Fruit fly (Drosophila melanogaster): ENCODE measurements around the gene APC7.
A peak's percentile ranks its signal among the peaks of the same experiment; 100 is the strongest.

DNA sequence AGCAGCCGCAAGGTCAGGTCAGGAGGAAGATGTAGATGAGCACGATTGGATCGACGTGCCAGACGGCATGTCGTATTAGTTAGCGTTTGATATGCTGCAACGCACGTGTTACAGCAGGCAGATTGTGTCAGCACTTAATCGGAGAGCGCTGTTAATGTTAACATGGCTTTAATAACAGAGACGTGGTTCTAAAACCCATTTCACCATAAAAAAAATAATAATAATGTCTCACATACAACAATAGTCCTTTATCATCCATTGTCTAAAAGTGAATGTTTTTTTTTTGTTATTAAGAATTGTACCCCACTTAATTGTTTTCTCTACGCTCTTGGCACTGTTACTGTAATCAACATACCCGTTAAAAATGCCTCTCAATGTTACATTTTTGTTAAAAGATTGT lies 2.3 kb downstream of the APC7 start:
- peak; percentile 89 for TF ChIP-seq fru (GFP tag; optimal IDR thresholded peaks at IDR 0.05)
- TF ChIP-seq Hnf4 (GFP tag; optimal IDR thresholded peaks at IDR 0.05), result no peak
- TF ChIP-seq psq (GFP tag; optimal IDR thresholded peaks at IDR 0.05), result no peak
- peak; percentile 90 for TF ChIP-seq sage (GFP tag; optimal IDR thresholded peaks at IDR 0.05)
- TF ChIP-seq Hr78 (GFP tag; optimal IDR thresholded peaks at IDR 0.05), result no peak
- TF ChIP-seq jim (GFP tag; optimal IDR thresholded peaks at IDR 0.05), result peak; percentile 39

Measured in whole organism, wandering third instar larva.